Worm (Caenorhabditis elegans) whole organism, early embryonic: ENCODE results near the gene C45B2.3.

Experiments used
- B0310.2 ChIP-seq: sonication (generic microtip); optimal IDR thresholded peaks from 2 replicates; lab custom pipeline; 2016; ENCODE audit warnings: mild to moderate bottlenecking, missing genetic modification characterization, missing compliant biosample characterization
- F13C5.2 ChIP-seq: sonication (generic microtip); optimal IDR thresholded peaks from 2 replicates; lab custom pipeline; 2017; ENCODE audit warnings: mild to moderate bottlenecking, missing genetic modification characterization, inconsistent platforms, missing compliant biosample characterization
- ama-1 ChIP-seq: fragments of 150-350 bp; optimal IDR thresholded peaks from 2 replicates; lab custom pipeline; 2014
- ceh-13 ChIP-seq: fragments of 200-800 bp; sonication (Bioruptor generic); optimal IDR thresholded peaks from 2 replicates; lab custom pipeline; 2018; ENCODE audit warnings: mild to moderate bottlenecking, missing genetic modification characterization, missing compliant biosample characterization
- ceh-36 ChIP-seq: sonication (generic microtip); optimal IDR thresholded peaks from 2 replicates; lab custom pipeline; 2016; ENCODE audit warnings: missing genetic modification characterization, inconsistent platforms, missing compliant biosample characterization
- ets-7 ChIP-seq: sonication (generic microtip); optimal IDR thresholded peaks from 2 replicates; lab custom pipeline; 2016; ENCODE audit warnings: missing genotype, missing genetic modification characterization, missing compliant biosample characterization
- flt-1 ChIP-seq: fragments of 200-800 bp; sonication (Bioruptor generic); IDR thresholded peaks from 2 replicates; pipeline ENCODE4 v1.3.6; 2022; ENCODE audit warnings: missing genetic modification characterization, missing compliant biosample characterization
- hmbx-1 ChIP-seq: sonication (generic microtip); optimal IDR thresholded peaks from 2 replicates; lab custom pipeline; 2016; ENCODE audit warnings: mild to moderate bottlenecking, missing genetic modification characterization, missing compliant biosample characterization
- hmg-4 ChIP-seq: fragments of 200-800 bp; sonication (Bioruptor generic); optimal IDR thresholded peaks from 2 replicates; lab custom pipeline; 2018; ENCODE audit warnings: mild to moderate bottlenecking, missing genetic modification characterization, missing compliant biosample characterization
- hnd-1 ChIP-seq: sonication (generic microtip); optimal IDR thresholded peaks from 2 replicates; lab custom pipeline; 2016; ENCODE audit warnings: missing genetic modification characterization, missing compliant biosample characterization
- pes-1 ChIP-seq: fragments of 200-800 bp; sonication (Bioruptor generic); IDR thresholded peaks from 2 replicates; pipeline ENCODE4 v1.3.6; 2022; ENCODE audit warnings: missing genetic modification reagents, missing genetic modification characterization, missing compliant biosample characterization
- scrt-1 ChIP-seq: fragments of 200-800 bp; sonication (Bioruptor generic); IDR thresholded peaks from 2 replicates; pipeline ENCODE4 v1.3.6; 2022; ENCODE audit warnings: missing genetic modification characterization, missing compliant biosample characterization
- sea-1 ChIP-seq: fragments of 200-800 bp; sonication (Bioruptor generic); conservative IDR thresholded peaks from 2 replicates; pipeline ENCODE4 v1.3.6; 2022; ENCODE audit warnings: missing genetic modification characterization, missing compliant biosample characterization
- tbx-11 ChIP-seq: fragments of 200-800 bp; sonication (Bioruptor generic); IDR thresholded peaks from 2 replicates; pipeline ENCODE4 v1.3.6; 2022; ENCODE audit warnings: missing genetic modification characterization, missing compliant biosample characterization
- tbx-37 ChIP-seq: fragments of 200-800 bp; sonication (Bioruptor generic); conservative IDR thresholded peaks from 2 replicates; pipeline ENCODE4 v1.3.6; 2022; ENCODE audit warnings: missing genetic modification reagents, missing genetic modification characterization, missing compliant biosample characterization
- tra-4 ChIP-seq: sonication (generic microtip); optimal IDR thresholded peaks from 2 replicates; lab custom pipeline; 2017; ENCODE audit warnings: missing genetic modification characterization, missing compliant biosample characterization

The C45B2.3 gene

ce11 chrX:6128225-6128686 is 45.5 kb downstream of the C45B2.3 start, which contains the start of gene C15H9.9:
C15H9.9 (minus strand) TSS chrX:6128275.
- no peak for TF ChIP-seq sea-1 (GFP tag; lab: Robert Waterston, UW)
- no peak for TF ChIP-seq hnd-1 (tag; lab: Kevin White, UChicago)
- peak; percentile 37 for TF ChIP-seq F13C5.2

- TF ChIP-seq hmbx-1 (tag; lab: Kevin White, UChicago) (no peak), tra-4 (tag; lab: Kevin White, UChicago) (no peak), hnd-1 (tag; lab: Kevin White, UChicago) (no peak), B0310.2 (no peak), pes-1 (GFP tag; lab: Robert Waterston, UW) (no peak), F13C5.2 (no peak), ceh-36 (no peak), hmg-4 (GFP tag; lab: Kevin White, UChicago) (no peak), ama-1 (no peak), flt-1 (GFP tag; lab: Robert Waterston, UW) (no peak)
These were observed 46.0 kb downstream of the C45B2.3 start for ce11 chrX:6128773-6129172.

ce11 chrX:6129277-6129676 is 46.5 kb downstream of the C45B2.3 start:
- TF ChIP-seq flt-1 (GFP tag; lab: Robert Waterston, UW) (no peak), ceh-13 (GFP tag; lab: Kevin White, UChicago) (no peak), hnd-1 (tag; lab: Kevin White, UChicago) (no peak), ama-1 (no peak), ets-7 (tag; lab: Kevin White, UChicago) (no peak), pes-1 (GFP tag; lab: Robert Waterston, UW) (no peak), tbx-37 (GFP tag; lab: Robert Waterston, UW) (no peak), F13C5.2 (no peak), sea-1 (GFP tag; lab: Robert Waterston, UW) (no peak), tra-4 (tag; lab: Kevin White, UChicago) (no peak), scrt-1 (no peak), B0310.2 (no peak), hmg-4 (GFP tag; lab: Kevin White, UChicago) (no peak), tbx-11 (GFP tag; lab: Robert Waterston, UW) (no peak), hmbx-1 (tag; lab: Kevin White, UChicago) (no peak), ceh-36 (no peak)
